Worm (Caenorhabditis elegans) whole organism, L4 larva: ENCODE data around the gene F21G4.6.

Source experiments
- ama-1 ChIP-seq: fragments of 150-350 bp; optimal IDR thresholded peaks from 2 replicates; lab custom pipeline; 2014; ENCODE audit warnings: inconsistent platforms, mixed read lengths
- ceh-28 ChIP-seq: fragments of 150-350 bp; optimal IDR thresholded peaks from 2 replicates; lab custom pipeline; 2014; ENCODE audit warnings: missing biosample characterization, missing genetic modification reagents, missing genetic modification characterization
- cey-2 ChIP-seq: sonication (generic microtip); optimal IDR thresholded peaks from 3 replicates; lab custom pipeline; 2017; ENCODE audit warnings: missing genetic modification characterization, mild to moderate bottlenecking, missing compliant biosample characterization, antibody characterized with exemption, borderline replicate concordance; ENCODE audit not compliant: insufficient read depth
- dve-1 ChIP-seq: sonication (generic microtip); optimal IDR thresholded peaks from 2 replicates; lab custom pipeline; 2017; ENCODE audit warnings: antibody characterized with exemption, mild to moderate bottlenecking, missing genetic modification characterization, missing compliant biosample characterization; ENCODE audit not compliant: insufficient read depth
- lin-15B ChIP-seq: fragments of 150-350 bp; sonication (generic microtip); optimal IDR thresholded peaks from 3 replicates; lab custom pipeline; 2014; ENCODE audit warnings: missing biosample characterization, missing genetic modification characterization
- nhr-25 ChIP-seq: sonication (generic microtip); optimal IDR thresholded peaks from 2 replicates; lab custom pipeline; 2017; ENCODE audit warnings: missing genetic modification characterization, mild to moderate bottlenecking, missing compliant biosample characterization, antibody characterized with exemption, moderate library complexity, borderline replicate concordance; ENCODE audit not compliant: insufficient read depth

DNA sequence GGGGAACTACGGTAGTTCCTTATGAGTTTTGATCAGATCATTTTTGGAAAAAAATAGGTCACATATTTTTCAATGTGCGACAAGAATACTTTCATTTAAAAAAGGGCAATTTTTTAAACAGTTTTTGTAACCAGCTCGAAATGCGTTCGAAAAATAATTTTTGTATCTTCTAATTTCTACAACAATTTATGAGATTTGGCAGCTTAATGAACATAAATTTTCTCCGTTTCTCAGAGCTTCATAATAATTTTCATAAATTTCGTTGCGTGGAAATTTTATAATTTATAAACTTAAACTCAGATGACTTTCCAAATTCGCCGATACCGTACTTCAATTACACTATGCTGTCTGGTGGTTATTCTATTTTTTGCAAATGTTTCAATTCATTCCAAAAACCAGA, 22.4 kb downstream of the F21G4.6 start, which contains the start of gene F21G4.3:
- TF ChIP-seq lin-15B (tag; lab: Kevin White, UChicago): no peak
- TF ChIP-seq cey-2: no peak
- TF ChIP-seq dve-1 (tag; lab: Kevin White, UChicago): no peak
- TF ChIP-seq ama-1 (lab: Kevin White, UChicago): no peak
- TF ChIP-seq nhr-25 (tag; lab: Kevin White, UChicago): no peak
- no peak for TF ChIP-seq ceh-28 (tag; lab: Kevin White, UChicago)
